Worm (Caenorhabditis elegans) whole organism, L4/young adult: ENCODE results near the gene Y13C8A.1.

Experiments
- W03F9.2 ChIP-seq: fragments of 150-350 bp; optimal IDR thresholded peaks from 2 replicates; lab custom pipeline; 2014; ENCODE audit warnings: missing biosample characterization, missing genetic modification characterization
- dao-5 ChIP-seq: sonication (generic microtip); optimal IDR thresholded peaks from 2 replicates; lab custom pipeline; 2016; ENCODE audit warnings: missing genotype, missing genetic modification characterization, moderate library complexity, missing compliant biosample characterization
- him-1 ChIP-seq: sonication (generic microtip); optimal IDR thresholded peaks from 2 replicates; lab custom pipeline; 2016; ENCODE audit warnings: missing genotype, missing genetic modification reagents, missing genetic modification characterization, missing compliant biosample characterization

DNA sequence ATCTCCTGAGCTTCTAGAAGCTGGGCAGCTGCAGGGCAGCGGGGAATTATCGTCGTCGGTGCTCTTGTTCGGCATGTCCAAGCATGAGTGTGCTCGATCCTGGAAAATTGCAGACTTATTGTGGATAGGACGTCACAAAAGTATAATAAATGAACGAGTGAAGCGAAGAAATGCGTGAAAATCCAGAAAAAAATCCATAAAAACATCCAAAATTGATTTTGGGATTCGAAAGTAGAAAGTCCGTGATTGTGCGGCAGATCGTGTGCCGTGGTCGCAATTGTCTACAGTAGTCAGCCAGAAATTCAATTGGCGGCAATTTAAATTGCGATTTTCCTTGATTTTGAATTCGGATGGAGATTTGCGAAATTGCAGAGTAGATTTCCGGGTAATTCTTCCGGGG, 47.2 kb upstream of the Y13C8A.1 start, which contains the start of gene F41G4.7:
- TF ChIP-seq him-1 (tag; lab: Kevin White, UChicago) (no peak), W03F9.2 (no peak), dao-5 (tag; lab: Kevin White, UChicago) (no peak)
